Fruit fly (Drosophila melanogaster): ENCODE measurements around the gene CG15544.

The CG15544 gene

dm6 chr3R:30814597-30815252 is 12.9 kb upstream of the CG15544 start (continued):
- no peak for TF ChIP-seq CG17802 (tag; optimal IDR thresholded peaks at IDR 0.05)
- peak; percentile 63 for TF ChIP-seq lmd (GFP tag; IDR thresholded peaks at IDR 0.05)
- TF ChIP-seq CG12942 (GFP tag; optimal IDR thresholded peaks at IDR 0.05) = no peak
- TF ChIP-seq CG18011 (GFP tag; optimal IDR thresholded peaks at IDR 0.05) = no peak
- TF ChIP-seq croc (GFP tag; conservative IDR thresholded peaks at IDR 0.05) = no peak
- no peak for TF ChIP-seq HLHmδ (GFP tag; optimal IDR thresholded peaks at IDR 0.05)
- peak; percentile 48 for TF ChIP-seq lab (GFP tag; optimal IDR thresholded peaks at IDR 0.05)
- TF ChIP-seq Lpt (GFP tag; optimal IDR thresholded peaks at IDR 0.05) = no peak
- TF ChIP-seq CG11504 (tag; optimal IDR thresholded peaks at IDR 0.05) = peak; percentile 28
- TF ChIP-seq Fer2 (tag; optimal IDR thresholded peaks at IDR 0.05) = no peak
- TF ChIP-seq CG9727 (GFP tag; optimal IDR thresholded peaks at IDR 0.05) = no peak
- TF ChIP-seq da (GFP tag; optimal IDR thresholded peaks at IDR 0.05) = no peak
- no peak for TF ChIP-seq CG13424 (tag; optimal IDR thresholded peaks at IDR 0.05)
- no peak for TF ChIP-seq Gug (GFP tag; IDR thresholded peaks at IDR 0.05)
- no peak for TF ChIP-seq HLH54F (GFP tag; optimal IDR thresholded peaks at IDR 0.05)
- TF ChIP-seq NC2α (GFP tag; optimal IDR thresholded peaks at IDR 0.05) = no peak
- no peak for TF ChIP-seq unc-4 (GFP tag; IDR thresholded peaks at IDR 0.05; ENCODE audit: partially characterized antibody)
- TF ChIP-seq dmrt99B (tag; optimal IDR thresholded peaks at IDR 0.05) = peak; percentile 17
- TF ChIP-seq dm (GFP tag; optimal IDR thresholded peaks at IDR 0.05) = no peak
- no peak for TF ChIP-seq CG9876 (GFP tag; optimal IDR thresholded peaks at IDR 0.05)
- no peak for TF ChIP-seq CG8924 (tag; optimal IDR thresholded peaks at IDR 0.05)
- TF ChIP-seq dysf (GFP tag; IDR thresholded peaks at IDR 0.05) = peak; percentile 62
- peak; percentile 17 for TF ChIP-seq Hsf (GFP tag; optimal IDR thresholded peaks at IDR 0.05)
- TF ChIP-seq gsb (GFP tag; IDR thresholded peaks at IDR 0.05) = no peak
- peak; percentile 19 for TF ChIP-seq grau (tag; optimal IDR thresholded peaks at IDR 0.05)
- no peak for TF ChIP-seq CG7372 (GFP tag; IDR thresholded peaks at IDR 0.05)
- no peak for TF ChIP-seq CG12744 (GFP tag; optimal IDR thresholded peaks at IDR 0.05)
- no peak for TF ChIP-seq Sin3A (optimal IDR thresholded peaks at IDR 0.05)
- no peak for TF ChIP-seq Vsx1 (GFP tag; optimal IDR thresholded peaks at IDR 0.05)
- peak; percentile 64 for TF ChIP-seq Sox102F (GFP tag; optimal IDR thresholded peaks at IDR 0.05)
- TF ChIP-seq pan (optimal IDR thresholded peaks at IDR 0.05) = no peak
- peak in 1 of 2 experiments; percentile 45 for TF ChIP-seq pan (GFP tag; optimal IDR thresholded peaks at IDR 0.05 in 1 of 2, IDR thresholded peaks at IDR 0.05 in 1 of 2)
- no peak for TF ChIP-seq tll (GFP tag; optimal IDR thresholded peaks at IDR 0.05)
- no peak for TF ChIP-seq wdn (GFP tag; IDR thresholded peaks at IDR 0.05)
- no peak for TF ChIP-seq TFAM (GFP tag; optimal IDR thresholded peaks at IDR 0.05)
- no peak for TF ChIP-seq CG15073 (GFP tag; optimal IDR thresholded peaks at IDR 0.05)
- no peak for TF ChIP-seq insv (GFP tag; optimal IDR thresholded peaks at IDR 0.05)
- no peak for TF ChIP-seq CG13287 (GFP tag; IDR thresholded peaks at IDR 0.05; ENCODE audit: partially characterized antibody)
- TF ChIP-seq Dip2 (GFP tag; IDR thresholded peaks at IDR 0.05) = no peak
- TF ChIP-seq CG6272 (GFP tag; IDR thresholded peaks at IDR 0.05) = no peak
- TF ChIP-seq twi (tag; optimal IDR thresholded peaks at IDR 0.05) = no peak
- TF ChIP-seq CG11456 (GFP tag; IDR thresholded peaks at IDR 0.05) = no peak
- TF ChIP-seq BEAF-32 (GFP tag; optimal IDR thresholded peaks at IDR 0.05) = no peak
- no peak for TF ChIP-seq CG10267 (tag; optimal IDR thresholded peaks at IDR 0.05)
- no peak for TF ChIP-seq CG2889 (GFP tag; IDR thresholded peaks at IDR 0.05)
- TF ChIP-seq maf-S (GFP tag; optimal IDR thresholded peaks at IDR 0.05) = peak; percentile 19
- TF ChIP-seq sqz (GFP tag; optimal IDR thresholded peaks at IDR 0.05) = no peak
- TF ChIP-seq CG18764 (GFP tag; optimal IDR thresholded peaks at IDR 0.05) = no peak
- TF ChIP-seq row (GFP tag; IDR thresholded peaks at IDR 0.05) = peak; percentile 67
- TF ChIP-seq CG11085 (GFP tag; IDR thresholded peaks at IDR 0.05) = no peak
- no peak for TF ChIP-seq kay (GFP tag; optimal IDR thresholded peaks at IDR 0.05)

Measured in whole organism, embryonic.